Worm (Caenorhabditis elegans) whole organism, L2 larva: Measurements from ENCODE around the gene math-28.

ENCODE experiments used
- alr-1 ChIP-seq: fragments of 150-350 bp; optimal IDR thresholded peaks from 2 replicates; lab custom pipeline; 2014; ENCODE audit warnings: missing biosample characterization, missing genetic modification characterization
- aly-2 ChIP-seq: fragments of 150-350 bp; optimal IDR thresholded peaks from 2 replicates; lab custom pipeline; 2014; ENCODE audit warnings: missing biosample characterization, missing genetic modification characterization
- ceh-16 ChIP-seq: fragments of 150-350 bp; optimal IDR thresholded peaks from 2 replicates; lab custom pipeline; 2014; ENCODE audit warnings: missing biosample characterization, missing genetic modification characterization
- lin-39 ChIP-seq: fragments of 150-350 bp; optimal IDR thresholded peaks from 2 replicates; lab custom pipeline; 2014; ENCODE audit warnings: missing biosample characterization, missing genetic modification reagents, missing genetic modification characterization
- snpc-4 ChIP-seq: fragments of 150-350 bp; optimal IDR thresholded peaks from 2 replicates; lab custom pipeline; 2014; ENCODE audit warnings: missing biosample characterization, missing genetic modification characterization
- unc-55 ChIP-seq: fragments of 150-350 bp; sonication (generic microtip); optimal IDR thresholded peaks from 3 replicates; lab custom pipeline; 2014; ENCODE audit warnings: missing biosample characterization, missing genetic modification reagents, missing genetic modification characterization
- ztf-1 ChIP-seq: fragments of 200-800 bp; sonication (Bioruptor generic); conservative IDR thresholded peaks from 2 replicates; pipeline ENCODE4 v1.3.6; 2022; ENCODE audit warnings: missing genetic modification characterization, missing compliant biosample characterization

- TF ChIP-seq aly-2 (no peak), ceh-16 (tag; lab: Kevin White, UChicago) (no peak), snpc-4 (tag; lab: Kevin White, UChicago) (no peak), ztf-1 (no peak), unc-55 (GFP tag; lab: Kevin White, UChicago) (no peak), alr-1 (tag; lab: Kevin White, UChicago) (no peak), lin-39 (tag; lab: Kevin White, UChicago) (no peak)
Observed at ce11 chrII:1735145-1735544, 28.0 kb upstream of the math-28 start.
